Worm (Caenorhabditis elegans): ENCODE data around the gene col-157.
"Not testable (repeated sequence)": the region's sequence is repeated elsewhere in the genome, so short reads cannot be mapped to it uniquely, and the experiment has no call there.

DNA sequence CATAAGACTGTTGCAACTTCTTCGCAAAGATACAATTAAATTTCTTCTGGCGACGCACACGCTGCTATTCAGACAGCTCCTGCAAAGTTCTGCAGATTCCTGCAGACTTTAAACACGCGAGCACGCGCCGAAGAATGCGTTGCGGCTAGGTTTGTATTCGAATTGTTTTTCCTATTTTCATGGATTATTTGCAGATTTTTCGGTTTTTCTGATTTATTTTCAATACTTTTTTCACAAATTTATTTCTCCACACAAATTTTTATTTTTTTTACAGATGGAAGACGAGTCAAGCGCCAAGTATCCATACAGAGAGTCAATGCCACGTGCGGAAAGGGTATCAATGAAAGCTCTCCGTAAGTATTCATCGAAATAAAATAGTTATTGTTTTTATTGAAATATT, 8.2 kb upstream of the col-157 start, which contains the start of gene T11F9.7:
- TF ChIP-seq pha-4 (tag; optimal IDR thresholded peaks at IDR 0.05); che-1 (tag; optimal IDR thresholded peaks at IDR 0.05); ceh-6 (GFP tag; optimal IDR thresholded peaks at IDR 0.05); ama-1 (optimal IDR thresholded peaks at IDR 0.05); F13H6.1 (tag; optimal IDR thresholded peaks at IDR 0.05); rnt-1 (tag; optimal IDR thresholded peaks at IDR 0.05); hlh-15 (tag; optimal IDR thresholded peaks at IDR 0.05); fkh-10 (GFP tag; optimal IDR thresholded peaks at IDR 0.05); nfya-1 (tag; optimal IDR thresholded peaks at IDR 0.05); hlh-30 (tag; optimal IDR thresholded peaks at IDR 0.05; ENCODE audit: insufficient read depth): not testable (repeated sequence)
